Worm (Caenorhabditis elegans) whole organism, mixed stage, embryonic: ENCODE measurements around the gene C45G9.14.

ENCODE experiments used
- M03D4.4 ChIP-seq: sonication (generic microtip); optimal IDR thresholded peaks from 2 replicates; lab custom pipeline; 2017; ENCODE audit warnings: mild to moderate bottlenecking, missing genetic modification characterization, missing compliant biosample characterization
- bed-3 ChIP-seq: fragments of 200-800 bp; sonication (Bioruptor generic); optimal IDR thresholded peaks from 3 replicates; lab custom pipeline; 2018; ENCODE audit warnings: mild to moderate bottlenecking, missing genetic modification characterization, moderate library complexity, missing compliant biosample characterization
- ceh-39 ChIP-seq: fragments of 150-350 bp; optimal IDR thresholded peaks from 2 replicates; lab custom pipeline; 2014; ENCODE audit warnings: missing biosample characterization, missing genetic modification characterization
- ceh-43 ChIP-seq: fragments of 200-800 bp; sonication (Bioruptor generic); optimal IDR thresholded peaks from 2 replicates; lab custom pipeline; 2018; ENCODE audit warnings: mild to moderate bottlenecking, missing genetic modification characterization, moderate library complexity, missing compliant biosample characterization
- ceh-83 ChIP-seq: fragments of 200-800 bp; sonication (Bioruptor generic); optimal IDR thresholded peaks from 2 replicates; lab custom pipeline; 2018; ENCODE audit warnings: mild to moderate bottlenecking, missing genetic modification characterization, missing compliant biosample characterization
- ces-1 ChIP-seq: fragments of 150-350 bp; optimal IDR thresholded peaks from 2 replicates; lab custom pipeline; 2014; ENCODE audit warnings: missing biosample characterization, missing genetic modification reagents, missing genetic modification characterization
- cnd-1 ChIP-seq: fragments of 200-800 bp; sonication (Bioruptor generic); optimal IDR thresholded peaks from 2 replicates; lab custom pipeline; 2018; ENCODE audit warnings: mild to moderate bottlenecking, missing genetic modification characterization, missing compliant biosample characterization
- drap-1 ChIP-seq: fragments of 200-800 bp; sonication (Bioruptor generic); optimal IDR thresholded peaks from 3 replicates; lab custom pipeline; 2018; ENCODE audit warnings: mild to moderate bottlenecking, missing genetic modification characterization, missing compliant biosample characterization
- elt-1 ChIP-seq: sonication (generic microtip); optimal IDR thresholded peaks from 2 replicates; lab custom pipeline; 2017; ENCODE audit warnings: missing genetic modification characterization, mild to moderate bottlenecking, missing compliant biosample characterization, antibody characterized with exemption, moderate library complexity, borderline replicate concordance; ENCODE audit not compliant: insufficient read depth
- elt-3 ChIP-seq: fragments of 150-350 bp; optimal IDR thresholded peaks from 2 replicates; lab custom pipeline; 2014; ENCODE audit warnings: missing biosample characterization, missing genetic modification characterization
- flh-1 ChIP-seq: fragments of 200-800 bp; sonication (Bioruptor generic); optimal IDR thresholded peaks from 2 replicates; lab custom pipeline; 2018; ENCODE audit warnings: mild to moderate bottlenecking, missing genetic modification characterization, moderate library complexity, missing compliant biosample characterization
- ham-2 ChIP-seq: fragments of 200-800 bp; sonication (Bioruptor generic); optimal IDR thresholded peaks from 2 replicates; lab custom pipeline; 2018; ENCODE audit warnings: mild to moderate bottlenecking, missing genetic modification characterization, missing compliant biosample characterization
- hlh-1 ChIP-seq: fragments of 150-350 bp; optimal IDR thresholded peaks from 2 replicates; lab custom pipeline; 2014; ENCODE audit warnings: missing biosample characterization, missing genetic modification reagents, missing genetic modification characterization
- lin-13 ChIP-seq: fragments of 150-350 bp; optimal IDR thresholded peaks from 2 replicates; lab custom pipeline; 2014; ENCODE audit warnings: missing biosample characterization, missing genetic modification characterization
- lin-32 ChIP-seq: fragments of 200-800 bp; sonication (Bioruptor generic); optimal IDR thresholded peaks from 2 replicates; lab custom pipeline; 2018; ENCODE audit warnings: mild to moderate bottlenecking, missing genetic modification characterization, missing compliant biosample characterization
- lsy-2 ChIP-seq: fragments of 150-350 bp; optimal IDR thresholded peaks from 2 replicates; lab custom pipeline; 2014; ENCODE audit warnings: missing biosample characterization, missing genetic modification characterization
- mab-5 ChIP-seq: fragments of 150-350 bp; optimal IDR thresholded peaks from 2 replicates; lab custom pipeline; 2014; ENCODE audit warnings: missing biosample characterization, missing genetic modification characterization
- mep-1 ChIP-seq: fragments of 150-350 bp; optimal IDR thresholded peaks from 2 replicates; lab custom pipeline; 2017; ENCODE audit warnings: missing biosample characterization, missing genetic modification reagents, missing genetic modification characterization, inconsistent platforms
- mls-2 ChIP-seq: sonication (generic microtip); optimal IDR thresholded peaks from 2 replicates; lab custom pipeline; 2016; ENCODE audit warnings: mild to moderate bottlenecking, missing genetic modification characterization, moderate library complexity, missing compliant biosample characterization
- nhr-12 ChIP-seq: fragments of 150-350 bp; optimal IDR thresholded peaks from 2 replicates; lab custom pipeline; 2014; ENCODE audit warnings: missing biosample characterization, missing genetic modification characterization
- nhr-2 ChIP-seq: fragments of 150-350 bp; optimal IDR thresholded peaks from 2 replicates; lab custom pipeline; 2014; ENCODE audit warnings: missing biosample characterization, missing genetic modification characterization
- nhr-237 ChIP-seq: fragments of 150-350 bp; optimal IDR thresholded peaks from 2 replicates; lab custom pipeline; 2014; ENCODE audit warnings: missing biosample characterization, missing genetic modification characterization
- nhr-76 ChIP-seq: sonication (generic microtip); optimal IDR thresholded peaks from 2 replicates; lab custom pipeline; 2017; ENCODE audit warnings: missing biosample characterization, missing genetic modification characterization
- pha-4 ChIP-seq: fragments of 150-350 bp; optimal IDR thresholded peaks from 2 replicates; lab custom pipeline; 2018; ENCODE audit warnings: missing biosample characterization, missing genetic modification reagents, missing genetic modification characterization
- sem-2 ChIP-seq: fragments of 200-800 bp; sonication (Bioruptor generic); optimal IDR thresholded peaks from 2 replicates; lab custom pipeline; 2018; ENCODE audit warnings: mild to moderate bottlenecking, missing genetic modification characterization, missing compliant biosample characterization
- snpc-4 ChIP-seq: fragments of 150-350 bp; optimal IDR thresholded peaks from 2 replicates; lab custom pipeline; 2014; ENCODE audit warnings: missing biosample characterization, missing genetic modification characterization
- sptf-1 ChIP-seq: sonication (generic microtip); optimal IDR thresholded peaks from 2 replicates; lab custom pipeline; 2017; ENCODE audit warnings: mild to moderate bottlenecking, missing genetic modification characterization, moderate library complexity, missing compliant biosample characterization
- tbx-8 ChIP-seq: fragments of 200-800 bp; sonication (Bioruptor generic); optimal IDR thresholded peaks from 2 replicates; lab custom pipeline; 2018; ENCODE audit warnings: mild to moderate bottlenecking, missing genetic modification characterization, moderate library complexity, missing compliant biosample characterization
- unc-120 ChIP-seq: sonication (generic microtip); optimal IDR thresholded peaks from 2 replicates; lab custom pipeline; 2017; ENCODE audit warnings: missing genetic modification characterization, missing compliant biosample characterization; ENCODE audit not compliant: poor library complexity, severe bottlenecking
- unc-39 ChIP-seq: fragments of 150-350 bp; optimal IDR thresholded peaks from 2 replicates; lab custom pipeline; 2014; ENCODE audit warnings: missing biosample characterization, missing genetic modification characterization
- unc-62 ChIP-seq: fragments of 150-350 bp; optimal IDR thresholded peaks from 2 replicates; lab custom pipeline; 2014; ENCODE audit warnings: missing biosample characterization, missing genetic modification reagents, missing genetic modification characterization
- ztf-11 ChIP-seq: fragments of 150-350 bp; optimal IDR thresholded peaks from 2 replicates; lab custom pipeline; 2014; ENCODE audit warnings: missing biosample characterization, missing genetic modification characterization

The C45G9.14 gene

DNA sequence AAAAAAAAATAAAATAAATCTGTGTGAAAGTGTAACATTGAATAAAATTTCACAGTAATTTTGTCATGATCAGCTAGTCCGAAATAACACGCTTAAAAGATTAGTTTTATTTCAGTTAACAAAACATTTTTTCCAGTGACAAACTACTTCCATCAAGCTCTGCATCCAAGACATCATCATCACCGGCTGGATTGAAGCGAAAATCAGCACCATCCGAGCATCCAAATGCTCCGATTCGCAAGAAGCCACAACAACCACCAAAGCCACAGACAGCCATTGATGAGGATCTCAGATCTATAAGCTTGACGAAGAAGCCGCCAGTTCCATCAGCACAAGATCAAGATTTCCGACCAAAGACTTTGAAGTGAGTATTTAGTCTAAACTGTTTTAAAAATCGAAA is 17.6 kb upstream of the C45G9.14 start:
- TF ChIP-seq ceh-43, result no peak
- TF ChIP-seq sptf-1 (tag; lab: Kevin White, UChicago), result peak; percentile 51
- no peak for TF ChIP-seq lin-32 (GFP tag; lab: Kevin White, UChicago)
- peak; percentile 8 for TF ChIP-seq mls-2 (tag; lab: Kevin White, UChicago)
- peak; percentile 49 for TF ChIP-seq ceh-83 (GFP tag; lab: Kevin White, UChicago)
- TF ChIP-seq mep-1, result no peak
- no peak for TF ChIP-seq drap-1 (GFP tag; lab: Kevin White, UChicago)
- TF ChIP-seq unc-39, result no peak
- no peak for TF ChIP-seq flh-1 (GFP tag; lab: Kevin White, UChicago)
- TF ChIP-seq lin-13 (tag; lab: Kevin White, UChicago), result no peak
- TF ChIP-seq unc-62 (GFP tag; lab: Kevin White, UChicago), result no peak
- TF ChIP-seq unc-120, result no peak
- no peak for TF ChIP-seq ztf-11 (tag; lab: Kevin White, UChicago)
- TF ChIP-seq nhr-76 (tag; lab: Kevin White, UChicago), result no peak
- no peak for TF ChIP-seq pha-4
- no peak for TF ChIP-seq cnd-1
- TF ChIP-seq ceh-39 (tag; lab: Kevin White, UChicago), result no peak
- no peak for TF ChIP-seq nhr-2
- TF ChIP-seq mab-5 (tag; lab: Kevin White, UChicago), result no peak
- TF ChIP-seq lsy-2 (tag; lab: Kevin White, UChicago), result no peak
- TF ChIP-seq ces-1 (GFP tag; lab: Kevin White, UChicago), result no peak
- no peak for TF ChIP-seq nhr-12 (tag; lab: Kevin White, UChicago)
- TF ChIP-seq sem-2 (GFP tag; lab: Kevin White, UChicago), result no peak
- TF ChIP-seq elt-1 (tag; lab: Kevin White, UChicago), result no peak
- TF ChIP-seq hlh-1 (tag; lab: Kevin White, UChicago), result no peak
- TF ChIP-seq elt-3, result no peak
- no peak for TF ChIP-seq snpc-4
- TF ChIP-seq tbx-8 (GFP tag; lab: Kevin White, UChicago), result peak; percentile 13
- no peak for TF ChIP-seq ham-2 (GFP tag; lab: Kevin White, UChicago)
- no peak for TF ChIP-seq nhr-237
- peak; percentile 37 for TF ChIP-seq M03D4.4 (tag; lab: Kevin White, UChicago)
- TF ChIP-seq, all 35 proteins: peak for 5

DNA sequence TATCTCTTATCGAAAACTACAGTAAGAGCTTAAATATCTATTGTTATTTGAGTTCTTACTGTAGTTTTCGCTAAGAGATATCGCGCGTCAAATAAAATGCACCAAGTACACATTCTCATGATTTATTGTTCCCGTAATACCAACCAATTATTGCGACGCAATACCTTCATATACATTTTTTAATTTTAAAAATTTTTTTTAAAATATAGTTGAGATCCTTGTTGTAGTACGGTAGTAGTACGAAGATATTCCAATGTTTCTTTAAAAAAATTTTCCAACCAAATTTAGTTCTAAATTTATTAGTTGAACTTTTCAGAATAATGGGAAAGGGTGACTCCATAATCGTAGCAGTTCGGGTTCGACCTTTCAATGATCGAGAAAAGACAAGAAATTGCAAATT is 14.2 kb upstream of the C45G9.14 start, which contains the start of gene klp-6:
klp-6 (plus strand) TSS at position 301 of the 400 bp plus-strand sequence.
- no peak for TF ChIP-seq ceh-39 (tag; lab: Kevin White, UChicago)
- TF ChIP-seq ham-2 (GFP tag; lab: Kevin White, UChicago), result no peak
- TF ChIP-seq ces-1 (GFP tag; lab: Kevin White, UChicago), result no peak
- no peak for TF ChIP-seq bed-3 (GFP tag; lab: Kevin White, UChicago)
- TF ChIP-seq flh-1 (GFP tag; lab: Kevin White, UChicago), result no peak
- no peak for TF ChIP-seq hlh-1 (tag; lab: Kevin White, UChicago)
- TF ChIP-seq lsy-2 (tag; lab: Kevin White, UChicago), result no peak
- no peak for TF ChIP-seq elt-3
- no peak for TF ChIP-seq elt-1 (tag; lab: Kevin White, UChicago)

DNA sequence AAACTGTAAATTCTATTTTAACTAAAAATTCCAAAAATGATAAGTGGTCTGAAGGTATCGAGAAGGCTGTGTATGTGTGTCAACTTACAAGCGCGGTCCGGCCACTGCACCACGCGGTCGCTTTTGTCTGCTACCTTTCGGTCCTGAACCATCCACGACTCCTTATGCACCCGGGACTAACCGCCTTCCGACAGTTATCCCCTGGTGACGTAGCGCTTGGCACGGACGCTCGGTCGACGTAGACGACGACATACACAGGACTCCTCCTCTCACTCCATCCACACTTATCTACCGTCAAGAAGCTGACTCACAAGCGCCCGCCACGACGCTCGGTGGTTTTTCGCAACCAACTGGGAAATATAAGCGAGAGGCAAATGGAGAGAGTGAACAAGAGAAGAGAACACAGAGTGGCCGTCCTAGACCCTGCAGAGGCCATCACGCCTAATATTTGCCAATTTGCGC is 13.4 kb upstream of the C45G9.14 start:
- peak; percentile 81 for TF ChIP-seq bed-3 (GFP tag; lab: Kevin White, UChicago)
- TF ChIP-seq cnd-1, result peak; percentile 89
- peak; percentile 18 for TF ChIP-seq nhr-12 (tag; lab: Kevin White, UChicago)
- peak; percentile 91 for TF ChIP-seq drap-1 (GFP tag; lab: Kevin White, UChicago)
- peak; percentile 82 for TF ChIP-seq sem-2 (GFP tag; lab: Kevin White, UChicago)
- TF ChIP-seq mep-1, result peak; percentile 70
- TF ChIP-seq nhr-237, result peak; percentile 64
- TF ChIP-seq lin-32 (GFP tag; lab: Kevin White, UChicago), result peak; percentile 77
- TF ChIP-seq tbx-8 (GFP tag; lab: Kevin White, UChicago), result peak; percentile 66
- TF ChIP-seq ham-2 (GFP tag; lab: Kevin White, UChicago), result peak; percentile 93
- TF ChIP-seq ceh-83 (GFP tag; lab: Kevin White, UChicago), result peak; percentile 91
- TF ChIP-seq sptf-1 (tag; lab: Kevin White, UChicago), result peak; percentile 94
- TF ChIP-seq pha-4, result peak; percentile 39
- TF ChIP-seq flh-1 (GFP tag; lab: Kevin White, UChicago), result peak; percentile 72
- peak; percentile 91 for TF ChIP-seq M03D4.4 (tag; lab: Kevin White, UChicago)
- TF ChIP-seq elt-3, result peak; percentile 28
- peak; percentile 63 for TF ChIP-seq lsy-2 (tag; lab: Kevin White, UChicago)
- TF ChIP-seq ztf-11 (tag; lab: Kevin White, UChicago), result peak; percentile 70
- peak; percentile 1 for TF ChIP-seq unc-39
- peak; percentile 90 for TF ChIP-seq ceh-43
- peak; percentile 96 for TF ChIP-seq mls-2 (tag; lab: Kevin White, UChicago)
- TF ChIP-seq unc-62 (GFP tag; lab: Kevin White, UChicago), result peak; percentile 44
- peak; percentile 78 for TF ChIP-seq nhr-2
- TF ChIP-seq unc-120, result peak; percentile 84
- TF ChIP-seq, all 35 proteins: peak for 24; not testable (repeated sequence) for 11
